Worm (Caenorhabditis elegans) whole organism, midembryonic: ENCODE data around the gene F26G1.2.

ENCODE experiments used
- T22C8.4 ChIP-seq: fragments of 200-800 bp; sonication (Bioruptor generic); IDR thresholded peaks from 2 replicates; pipeline ENCODE4 v1.3.6; 2022; ENCODE audit warnings: missing genetic modification characterization, missing compliant biosample characterization
- flt-1 ChIP-seq: fragments of 200-800 bp; sonication (Bioruptor generic); IDR thresholded peaks from 2 replicates; pipeline ENCODE4 v1.3.6; 2022; ENCODE audit warnings: missing genetic modification characterization, missing compliant biosample characterization
- klf-2 ChIP-seq: fragments of 200-800 bp; sonication (Bioruptor generic); conservative IDR thresholded peaks from 2 replicates; pipeline ENCODE4 v1.3.6; 2022; ENCODE audit warnings: missing genetic modification reagents, missing genetic modification characterization, missing compliant biosample characterization
- ztf-29 ChIP-seq: fragments of 200-800 bp; sonication (Bioruptor generic); IDR thresholded peaks from 2 replicates; pipeline ENCODE4 v1.3.6; 2022; ENCODE audit warnings: missing genetic modification reagents, missing genetic modification characterization, missing compliant biosample characterization

DNA sequence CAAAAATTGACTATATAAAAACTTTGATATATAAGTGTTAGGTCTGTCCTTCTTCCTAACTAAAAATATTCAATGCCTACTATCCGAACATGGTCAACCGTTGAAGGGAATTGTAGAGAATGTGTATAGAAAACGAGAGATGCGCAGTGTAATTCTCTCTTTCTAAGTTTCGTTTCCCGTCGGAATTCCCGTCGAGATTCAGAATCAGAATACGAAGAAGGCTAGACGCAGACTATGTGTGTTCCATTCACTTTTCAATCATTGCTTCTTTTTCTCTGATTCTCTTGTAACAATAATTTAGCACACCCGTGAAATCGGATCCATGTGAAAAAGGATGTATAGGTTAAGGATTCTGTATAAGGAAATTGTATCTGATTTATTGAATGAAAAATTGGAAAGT, 28.4 kb upstream of the F26G1.2 start:
- TF ChIP-seq ztf-29 (GFP tag; lab: Robert Waterston, UW) (no peak), flt-1 (no peak), klf-2 (GFP tag; lab: Robert Waterston, UW) (no peak), T22C8.4 (GFP tag; lab: Robert Waterston, UW) (no peak)
